Worm (Caenorhabditis elegans) whole organism, mixed stage, embryonic: ENCODE results near the gene str-207.

Experiments used
- lin-13 ChIP-seq: fragments of 150-350 bp; optimal IDR thresholded peaks from 2 replicates; lab custom pipeline; 2014; ENCODE audit warnings: missing biosample characterization, missing genetic modification characterization
- nhr-12 ChIP-seq: fragments of 150-350 bp; optimal IDR thresholded peaks from 2 replicates; lab custom pipeline; 2014; ENCODE audit warnings: missing biosample characterization, missing genetic modification characterization
- nhr-237 ChIP-seq: fragments of 150-350 bp; optimal IDR thresholded peaks from 2 replicates; lab custom pipeline; 2014; ENCODE audit warnings: missing biosample characterization, missing genetic modification characterization
- nhr-28 ChIP-seq: fragments of 150-350 bp; optimal IDR thresholded peaks from 2 replicates; lab custom pipeline; 2014; ENCODE audit warnings: missing biosample characterization, missing genetic modification characterization
- sptf-1 ChIP-seq: sonication (generic microtip); optimal IDR thresholded peaks from 2 replicates; lab custom pipeline; 2017; ENCODE audit warnings: mild to moderate bottlenecking, missing genetic modification characterization, moderate library complexity, missing compliant biosample characterization
- unc-62 ChIP-seq: fragments of 150-350 bp; optimal IDR thresholded peaks from 2 replicates; lab custom pipeline; 2014; ENCODE audit warnings: missing biosample characterization, missing genetic modification reagents, missing genetic modification characterization

ce11 chrV:4962968-4963367 lies 11.4 kb downstream of the str-207 start, which contains the start of gene tam-1:
- TF ChIP-seq nhr-237 (tag; lab: Kevin White, UChicago) (no peak), sptf-1 (tag; lab: Kevin White, UChicago) (no peak), nhr-28 (tag; lab: Kevin White, UChicago) (no peak), lin-13 (tag; lab: Kevin White, UChicago) (no peak), unc-62 (GFP tag; lab: Kevin White, UChicago) (no peak), nhr-12 (tag; lab: Kevin White, UChicago) (no peak)
